Worm (Caenorhabditis elegans) whole organism, L4/young adult: ENCODE results near the gene C08G9.1.

Experiments used
- W03F9.2 ChIP-seq: fragments of 150-350 bp; optimal IDR thresholded peaks from 2 replicates; lab custom pipeline; 2014; ENCODE audit warnings: missing biosample characterization, missing genetic modification characterization
- him-1 ChIP-seq: sonication (generic microtip); optimal IDR thresholded peaks from 2 replicates; lab custom pipeline; 2016; ENCODE audit warnings: missing genotype, missing genetic modification reagents, missing genetic modification characterization, missing compliant biosample characterization

ce11 chrIV:7659481-7659880 is 918 bp downstream of the C08G9.1 start:
- TF ChIP-seq him-1 (tag; lab: Kevin White, UChicago) (no peak), W03F9.2 (tag; lab: Kevin White, UChicago) (no peak)
